Worm (Caenorhabditis elegans): ENCODE measurements around the gene rig-4.
A peak's percentile ranks its signal among the peaks of the same experiment; 100 is the strongest.

rig-4 gene

DNA sequence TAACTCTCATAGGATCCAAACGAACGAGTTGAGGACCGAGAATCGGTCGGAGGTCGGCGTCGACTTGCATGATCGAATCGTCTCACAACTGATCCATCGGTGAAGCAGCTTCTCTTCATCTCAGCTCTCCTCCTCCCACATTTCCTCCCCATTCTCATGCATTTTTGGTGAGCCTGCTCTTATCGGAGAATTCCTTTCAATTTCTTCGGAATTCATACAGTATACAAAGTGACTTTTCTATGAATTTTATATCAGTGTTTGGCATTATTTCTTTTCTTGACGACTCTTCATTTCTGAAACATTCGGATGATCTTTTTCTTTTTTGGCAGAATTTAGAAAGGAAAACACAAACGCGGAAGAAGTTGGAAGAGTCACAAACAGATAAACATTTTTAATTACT, 16.8 kb downstream of the rig-4 start, which contains the start of gene mec-17:
TSS of gene mec-17 (minus strand) at position 101 of the 400 bp plus-strand sequence.
- TF ChIP-seq ham-2 (GFP tag; optimal IDR thresholded peaks at IDR 0.05): no peak
- TF ChIP-seq flh-1 (GFP tag; optimal IDR thresholded peaks at IDR 0.05): no peak
- no peak for TF ChIP-seq unc-39 (tag; optimal IDR thresholded peaks at IDR 0.05)
- no peak for TF ChIP-seq unc-62 (GFP tag; optimal IDR thresholded peaks at IDR 0.05)
- no peak for TF ChIP-seq blmp-1 (tag; optimal IDR thresholded peaks at IDR 0.05)
- TF ChIP-seq elt-1 (tag; optimal IDR thresholded peaks at IDR 0.05; ENCODE audit: borderline replicate concordance, insufficient read depth): no peak
- no peak for TF ChIP-seq M03D4.4 (tag; optimal IDR thresholded peaks at IDR 0.05)
- TF ChIP-seq mep-1 (tag; optimal IDR thresholded peaks at IDR 0.05): no peak

DNA sequence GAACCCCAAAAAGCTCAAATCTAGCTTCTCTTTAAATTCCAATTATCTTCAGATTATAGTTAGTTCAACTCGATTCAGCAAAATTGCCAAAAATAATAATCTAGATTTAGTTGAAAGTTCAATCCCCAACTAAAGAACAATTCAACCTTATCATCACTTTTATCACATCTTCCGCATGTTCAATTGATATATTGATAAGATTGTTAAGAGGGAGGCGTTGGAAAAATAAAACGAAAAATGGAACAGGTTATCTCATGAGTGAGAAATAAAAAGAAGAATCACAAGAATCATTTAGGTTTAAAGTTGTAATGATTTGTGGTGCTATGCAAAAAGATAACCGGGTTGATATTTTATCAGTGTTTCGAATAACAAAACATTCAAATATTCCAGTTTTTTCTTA, 18.2 kb downstream of the rig-4 start:
- TF ChIP-seq ceh-39 (tag; optimal IDR thresholded peaks at IDR 0.05) (no peak), snpc-4 (tag; optimal IDR thresholded peaks at IDR 0.05) (no peak), elt-3 (tag; optimal IDR thresholded peaks at IDR 0.05) (peak; percentile 28), ceh-43 (GFP tag; optimal IDR thresholded peaks at IDR 0.05) (no peak), mab-5 (tag; optimal IDR thresholded peaks at IDR 0.05) (no peak)

DNA sequence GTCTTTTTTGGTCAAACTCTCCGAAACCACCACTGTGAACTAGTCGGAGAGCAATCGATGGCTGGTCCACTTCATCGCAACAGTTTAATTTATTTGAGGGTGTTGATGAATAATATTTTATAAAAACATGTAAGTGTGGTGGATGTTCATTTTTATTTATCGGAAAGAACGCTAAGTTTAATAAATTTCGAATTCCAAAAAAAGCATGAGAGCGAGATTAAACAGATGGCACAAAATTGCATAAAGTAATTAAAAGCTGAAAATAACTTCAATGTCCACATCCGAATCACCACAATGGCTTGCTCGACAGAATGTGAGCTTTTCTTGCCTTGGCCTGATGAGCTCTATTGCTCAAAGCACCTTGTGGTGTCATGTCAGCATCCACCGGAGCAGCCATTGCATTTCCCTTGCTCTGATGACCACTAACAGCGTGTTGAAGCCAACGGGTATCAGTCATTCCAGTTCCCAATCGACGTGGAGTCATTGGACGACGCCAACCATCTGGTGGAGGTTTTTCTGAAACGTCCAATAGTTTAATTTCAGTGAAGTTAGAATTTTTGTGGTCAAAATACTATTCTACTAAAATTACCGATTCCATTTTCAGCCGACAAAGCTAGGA, 20.1 kb downstream of the rig-4 start:
- no peak for TF ChIP-seq nhr-237 (tag; optimal IDR thresholded peaks at IDR 0.05)
- no peak for TF ChIP-seq unc-39 (tag; optimal IDR thresholded peaks at IDR 0.05)
- no peak for TF ChIP-seq blmp-1 (tag; optimal IDR thresholded peaks at IDR 0.05)
- TF ChIP-seq lsy-2 (tag; optimal IDR thresholded peaks at IDR 0.05): no peak
- TF ChIP-seq nhr-12 (tag; optimal IDR thresholded peaks at IDR 0.05): no peak
- no peak for TF ChIP-seq bed-3 (GFP tag; optimal IDR thresholded peaks at IDR 0.05)

DNA sequence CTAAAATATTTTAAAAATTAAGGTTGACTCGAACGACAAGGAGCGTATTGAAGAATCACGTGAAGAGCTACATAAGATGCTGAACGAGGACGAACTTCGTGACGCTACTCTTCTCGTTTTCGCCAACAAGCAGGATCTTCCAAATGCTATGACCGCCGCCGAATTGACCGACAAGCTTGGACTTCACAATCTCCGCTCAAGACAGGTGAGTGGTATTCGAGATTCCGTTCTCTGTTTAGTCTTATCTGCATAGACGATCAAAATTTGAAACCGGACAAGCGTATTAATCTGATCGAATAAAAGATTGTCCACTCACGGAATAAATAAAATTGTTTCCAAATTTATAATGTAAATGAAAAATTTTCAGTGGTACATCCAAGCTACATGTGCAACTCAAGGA, 20.9 kb downstream of the rig-4 start:
- peak; percentile 71 for TF ChIP-seq elt-1 (tag; optimal IDR thresholded peaks at IDR 0.05; ENCODE audit: borderline replicate concordance, insufficient read depth)
- TF ChIP-seq unc-62 (GFP tag; optimal IDR thresholded peaks at IDR 0.05): no peak
- no peak for TF ChIP-seq lin-32 (GFP tag; optimal IDR thresholded peaks at IDR 0.05)
- TF ChIP-seq nhr-28 (tag; optimal IDR thresholded peaks at IDR 0.05): no peak

DNA sequence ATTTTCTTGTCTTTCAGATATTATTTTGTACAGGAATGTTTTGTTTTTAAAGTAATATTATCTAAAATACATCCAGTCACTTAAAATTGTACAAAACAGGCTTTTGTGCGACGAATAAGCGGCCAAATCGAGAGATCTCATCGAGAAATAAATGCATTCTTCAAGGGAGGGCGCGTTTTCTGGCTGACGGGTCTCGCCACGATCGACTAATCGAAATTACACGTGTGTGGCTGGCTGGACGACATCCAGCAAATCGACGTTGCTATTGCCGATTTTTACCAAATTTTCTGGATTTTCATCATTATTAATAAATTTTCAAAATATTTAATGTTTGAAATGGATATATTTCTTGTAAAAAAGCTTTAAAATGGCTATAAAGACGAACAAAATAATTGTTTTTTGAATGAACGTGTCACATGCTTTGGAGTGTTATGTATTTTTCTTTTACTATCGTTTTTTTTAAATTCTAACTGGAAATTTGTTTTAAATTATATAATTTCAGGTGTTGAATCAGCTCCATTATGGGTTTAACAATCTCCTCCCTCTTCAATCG, 21.8 kb downstream of the rig-4 start, which contains the start of gene arf-5:
TSS of gene arf-5 (plus strand) at position 503 of the 553 bp plus-strand sequence.
- TF ChIP-seq ceh-83 (GFP tag; optimal IDR thresholded peaks at IDR 0.05) (no peak), sptf-1 (tag; optimal IDR thresholded peaks at IDR 0.05) (no peak), mep-1 (tag; optimal IDR thresholded peaks at IDR 0.05) (peak; percentile 40), unc-62 (GFP tag; optimal IDR thresholded peaks at IDR 0.05) (no peak), lsy-2 (tag; optimal IDR thresholded peaks at IDR 0.05) (peak; percentile 59), ces-1 (GFP tag; optimal IDR thresholded peaks at IDR 0.05) (peak; percentile 41), elt-3 (tag; optimal IDR thresholded peaks at IDR 0.05) (no peak)

DNA sequence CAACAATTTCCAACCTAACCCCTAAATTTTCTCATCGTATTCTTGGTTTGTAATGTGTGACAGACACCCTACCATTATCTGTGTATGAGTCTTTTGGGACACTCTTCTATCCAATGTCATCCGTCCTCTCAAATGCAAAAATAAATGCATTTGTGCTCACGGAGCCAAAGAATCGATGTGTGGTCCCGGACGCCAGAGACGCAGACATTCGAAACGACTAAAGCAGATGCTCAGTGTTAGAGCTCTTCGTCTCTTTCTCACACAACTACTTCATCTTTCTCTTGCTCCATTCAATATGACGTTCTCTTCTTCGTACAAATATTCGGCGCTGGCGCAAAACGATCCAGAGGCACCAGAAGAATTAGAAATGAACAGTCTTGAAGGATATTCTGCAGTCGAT, 24.3 kb downstream of the rig-4 start, which contains the start of gene unc-24:
TSS of gene unc-24 (plus strand) at position 283 of the 400 bp plus-strand sequence.
- no peak for TF ChIP-seq ceh-39 (tag; optimal IDR thresholded peaks at IDR 0.05)
- TF ChIP-seq nhr-2 (tag; optimal IDR thresholded peaks at IDR 0.05): no peak
- TF ChIP-seq nhr-237 (tag; optimal IDR thresholded peaks at IDR 0.05): no peak
- peak; percentile 22 for TF ChIP-seq unc-62 (GFP tag; optimal IDR thresholded peaks at IDR 0.05)
- peak; percentile 98 for TF ChIP-seq ces-1 (GFP tag; optimal IDR thresholded peaks at IDR 0.05)
- peak; percentile 11 for TF ChIP-seq unc-120 (tag; optimal IDR thresholded peaks at IDR 0.05; ENCODE audit: poor library complexity, severe bottlenecking)

DNA sequence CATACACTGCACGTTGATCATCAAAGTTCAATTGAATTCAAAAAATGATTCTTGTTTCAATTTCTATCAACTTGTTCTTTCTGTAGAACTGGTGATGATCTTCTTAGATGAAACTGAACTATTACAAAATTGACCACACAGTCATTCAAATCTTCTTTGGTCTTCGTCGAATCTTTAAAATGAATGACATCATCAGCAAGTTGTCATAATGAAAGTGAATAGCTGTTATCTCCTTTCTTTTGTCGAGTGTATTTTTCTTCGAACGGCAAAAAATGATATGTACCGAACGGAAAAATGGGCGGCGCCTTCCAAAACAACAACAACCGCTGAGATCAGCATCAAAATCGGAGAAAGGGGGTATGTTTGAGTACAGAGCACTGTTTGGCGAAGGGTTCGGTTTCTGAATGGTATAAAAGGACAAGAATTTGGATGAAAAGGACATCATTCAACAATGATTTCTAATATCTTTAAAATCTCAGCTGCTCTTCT, 26.4 kb downstream of the rig-4 start, which contains the start of gene ora-1:
TSS of gene ora-1 (plus strand) at position 439 of the 489 bp plus-strand sequence.
- TF ChIP-seq unc-39 (tag; optimal IDR thresholded peaks at IDR 0.05): no peak
- no peak for TF ChIP-seq sem-2 (GFP tag; optimal IDR thresholded peaks at IDR 0.05)
- TF ChIP-seq nhr-28 (tag; optimal IDR thresholded peaks at IDR 0.05): no peak
- no peak for TF ChIP-seq drap-1 (GFP tag; optimal IDR thresholded peaks at IDR 0.05)
- no peak for TF ChIP-seq nhr-237 (tag; optimal IDR thresholded peaks at IDR 0.05)
- TF ChIP-seq flh-1 (GFP tag; optimal IDR thresholded peaks at IDR 0.05): no peak
- no peak for TF ChIP-seq mls-2 (tag; optimal IDR thresholded peaks at IDR 0.05)
- no peak for TF ChIP-seq elt-1 (tag; optimal IDR thresholded peaks at IDR 0.05; ENCODE audit: borderline replicate concordance, insufficient read depth)
- no peak for TF ChIP-seq lin-13 (tag; optimal IDR thresholded peaks at IDR 0.05)
- TF ChIP-seq hlh-1 (tag; optimal IDR thresholded peaks at IDR 0.05): no peak
- no peak for TF ChIP-seq ceh-43 (GFP tag; optimal IDR thresholded peaks at IDR 0.05)
- TF ChIP-seq bed-3 (GFP tag; optimal IDR thresholded peaks at IDR 0.05): no peak

Data from whole organism, mixed stage, embryonic.